Fruit fly (Drosophila melanogaster): ENCODE results near the gene CtsK1.

Gene CtsK1

DNA sequence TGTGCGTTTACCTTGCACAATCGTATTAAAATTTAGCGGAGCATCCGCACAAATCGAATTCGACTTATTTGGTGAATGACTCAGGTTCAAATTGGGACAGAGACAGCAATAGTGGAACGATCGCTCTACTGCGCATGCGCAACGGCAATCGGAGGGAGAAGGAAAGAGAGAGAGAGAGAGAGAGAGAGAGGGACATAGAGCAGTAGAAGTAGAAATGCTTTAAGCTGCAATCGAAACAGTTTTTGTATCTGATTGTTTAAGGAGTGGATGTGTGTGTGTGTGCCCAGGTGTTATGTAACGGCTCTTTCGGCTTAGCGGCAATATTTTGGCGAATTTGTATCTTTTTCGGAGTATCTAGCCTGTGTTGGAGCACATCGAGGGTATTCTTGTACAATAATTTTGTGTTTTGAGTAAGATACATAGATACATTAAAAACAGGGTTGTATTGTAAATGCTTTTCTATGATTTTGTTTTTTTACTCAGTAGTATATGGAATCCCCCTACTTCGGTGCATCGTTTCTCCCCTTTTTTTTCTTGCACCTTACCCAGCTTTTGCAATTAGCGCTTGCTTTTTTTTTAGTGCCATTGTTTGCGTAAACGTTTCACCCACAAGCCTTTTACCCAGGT lies 44.5 kb upstream of the CtsK1 start (continued):
- TF ChIP-seq CG16779 (tag; optimal IDR thresholded peaks at IDR 0.05) (no peak), eg (GFP tag; IDR thresholded peaks at IDR 0.05) (no peak; the same call in none of the 3 replicates), CG6163 (GFP tag; IDR thresholded peaks at IDR 0.05) (peak; percentile 69), Sox14 (GFP tag; optimal IDR thresholded peaks at IDR 0.05) (peak; percentile 46)

DNA sequence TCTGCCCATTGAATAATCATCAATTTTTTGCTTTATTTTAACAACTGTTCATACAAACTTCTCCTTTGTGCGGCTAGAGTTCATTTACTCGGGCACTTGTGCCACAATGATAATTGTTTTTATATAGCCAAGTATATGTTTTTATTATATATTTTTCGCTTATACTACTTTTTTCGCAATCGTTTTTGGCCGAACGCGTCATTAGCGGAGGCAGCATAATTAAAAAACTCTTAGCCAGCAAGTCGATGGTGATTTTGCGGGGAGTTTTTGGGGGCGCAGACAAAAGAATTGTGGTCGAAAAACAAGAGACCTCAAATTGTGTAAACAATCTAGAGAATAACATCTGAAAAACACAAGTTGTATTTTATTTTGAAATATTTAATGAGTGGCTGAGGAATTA lies 42.5 kb upstream of the CtsK1 start:
- TF ChIP-seq fkh (GFP tag; optimal IDR thresholded peaks at IDR 0.05) (peak; percentile 7), vri (GFP tag; optimal IDR thresholded peaks at IDR 0.05) (peak; percentile 59), CG6808 (GFP tag; optimal IDR thresholded peaks at IDR 0.05) (no peak)

DNA sequence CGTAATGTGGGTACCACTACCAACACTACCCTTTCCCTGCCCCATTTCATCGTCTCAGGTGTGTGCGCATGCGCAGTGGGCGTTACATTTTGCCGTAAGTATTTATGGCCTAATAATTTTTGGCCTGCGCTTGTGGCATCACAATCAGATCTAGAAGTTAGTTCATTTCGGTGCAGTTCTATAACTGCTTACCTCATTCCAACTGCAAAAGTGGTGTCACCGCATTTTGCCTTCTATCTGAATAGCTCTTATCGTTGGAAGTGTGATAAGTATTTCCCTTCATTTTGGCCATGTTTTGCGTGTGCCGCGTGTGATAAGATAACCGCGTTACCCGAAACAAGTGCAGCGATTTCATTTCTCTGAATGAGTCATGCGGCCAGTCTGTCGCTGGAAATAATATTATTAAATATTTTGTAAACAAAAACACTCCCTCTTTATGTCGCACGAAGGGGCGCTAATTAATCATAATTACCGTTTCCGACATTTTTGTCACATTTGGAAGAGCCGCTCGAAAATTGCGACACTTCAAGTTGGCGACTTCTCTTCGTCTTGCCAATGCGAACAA lies 41.5 kb upstream of the CtsK1 start:
- TF ChIP-seq Ets96B (tag; optimal IDR thresholded peaks at IDR 0.05) (no peak), CG10669 (GFP tag; optimal IDR thresholded peaks at IDR 0.05) (no peak), CG34406 (GFP tag; optimal IDR thresholded peaks at IDR 0.05) (no peak), CG3032 (tag; optimal IDR thresholded peaks at IDR 0.05) (no peak), dsx (GFP tag; optimal IDR thresholded peaks at IDR 0.05; ENCODE audit: poor library complexity, severe bottlenecking) (no peak), Ets21C (GFP tag; optimal IDR thresholded peaks at IDR 0.05) (no peak), dac (GFP tag; optimal IDR thresholded peaks at IDR 0.05) (no peak), CG9139 (GFP tag; optimal IDR thresholded peaks at IDR 0.05) (no peak), CG8119 (GFP tag; IDR thresholded peaks at IDR 0.05) (no peak), CG31627 (GFP tag; optimal IDR thresholded peaks at IDR 0.05) (no peak), fd59A (GFP tag; optimal IDR thresholded peaks at IDR 0.05) (no peak), vri (GFP tag; optimal IDR thresholded peaks at IDR 0.05) (peak; percentile 96), spab (GFP tag; optimal IDR thresholded peaks at IDR 0.05) (no peak), CG16779 (tag; optimal IDR thresholded peaks at IDR 0.05) (no peak), CG4318 (GFP tag; optimal IDR thresholded peaks at IDR 0.05) (no peak), CG3919 (GFP tag; optimal IDR thresholded peaks at IDR 0.05) (no peak), Hr39 (GFP tag; optimal IDR thresholded peaks at IDR 0.05) (no peak), Sox14 (GFP tag; optimal IDR thresholded peaks at IDR 0.05) (no peak), CG1621 (tag; optimal IDR thresholded peaks at IDR 0.05) (no peak), CG6163 (GFP tag; IDR thresholded peaks at IDR 0.05) (no peak), ss (GFP tag; optimal IDR thresholded peaks at IDR 0.05) (no peak), Gug (GFP tag; IDR thresholded peaks at IDR 0.05) (no peak), acj6 (GFP tag; optimal IDR thresholded peaks at IDR 0.05) (no peak), Eip75B (GFP tag; optimal IDR thresholded peaks at IDR 0.05) (no peak), CG6854 (GFP tag; optimal IDR thresholded peaks at IDR 0.05) (no peak), Hr38 (GFP tag; optimal IDR thresholded peaks at IDR 0.05) (no peak), lz (GFP tag; optimal IDR thresholded peaks at IDR 0.05) (no peak), Eip93F (GFP tag; optimal IDR thresholded peaks at IDR 0.05) (peak; percentile 80), esn (GFP tag; optimal IDR thresholded peaks at IDR 0.05) (peak; percentile 8), Eip78C (GFP tag) (peak; percentile 38), fd85E (GFP tag; optimal IDR thresholded peaks at IDR 0.05) (no peak), Sox15 (GFP tag; optimal IDR thresholded peaks at IDR 0.05) (no peak)

DNA sequence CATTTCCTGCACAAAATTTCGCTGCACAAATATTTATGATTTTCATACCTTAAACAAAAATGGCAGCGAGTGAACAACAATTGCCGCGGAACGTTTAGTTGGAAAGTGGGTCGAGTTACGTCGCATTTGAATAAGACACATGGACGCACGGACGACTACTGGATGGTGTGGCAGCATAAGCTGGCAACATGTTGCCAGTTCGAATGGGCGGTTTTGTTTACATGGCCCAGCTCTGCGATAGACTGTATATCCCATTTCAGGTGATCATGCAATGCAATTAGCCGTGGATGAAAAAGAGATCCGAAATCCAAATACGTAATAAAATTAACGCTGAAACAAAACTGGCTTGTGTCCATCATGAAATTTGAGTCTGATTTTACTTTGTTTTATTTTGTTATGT lies 37.4 kb upstream of the CtsK1 start:
- TF ChIP-seq CG6163 (GFP tag; IDR thresholded peaks at IDR 0.05) (no peak), achi (GFP tag; optimal IDR thresholded peaks at IDR 0.05) (no peak), lz (GFP tag; optimal IDR thresholded peaks at IDR 0.05) (no peak), dsx (GFP tag; optimal IDR thresholded peaks at IDR 0.05; ENCODE audit: poor library complexity, severe bottlenecking) (no peak), CG11762 (GFP tag; optimal IDR thresholded peaks at IDR 0.05; ENCODE audit: insufficient read depth) (no peak), CG3919 (GFP tag; optimal IDR thresholded peaks at IDR 0.05) (no peak), Met (GFP tag; optimal IDR thresholded peaks at IDR 0.05) (no peak), pdm3 (GFP tag; optimal IDR thresholded peaks at IDR 0.05) (no peak), CG11902 (GFP tag; optimal IDR thresholded peaks at IDR 0.05) (no peak), Eip93F (GFP tag; optimal IDR thresholded peaks at IDR 0.05) (no peak), spab (GFP tag; optimal IDR thresholded peaks at IDR 0.05) (no peak), Ets21C (GFP tag; optimal IDR thresholded peaks at IDR 0.05) (no peak), Hr38 (GFP tag; optimal IDR thresholded peaks at IDR 0.05) (no peak), Sox14 (GFP tag; optimal IDR thresholded peaks at IDR 0.05) (no peak), Hr39 (GFP tag; optimal IDR thresholded peaks at IDR 0.05) (no peak), vri (GFP tag; optimal IDR thresholded peaks at IDR 0.05) (no peak), CG8319 (GFP tag; optimal IDR thresholded peaks at IDR 0.05) (no peak), topi (GFP tag; optimal IDR thresholded peaks at IDR 0.05) (no peak), CG3032 (tag; optimal IDR thresholded peaks at IDR 0.05) (no peak), CG15336 (GFP tag; IDR thresholded peaks at IDR 0.05) (no peak)

Measured in whole organism, prepupa.